Worm (Caenorhabditis elegans): ENCODE data around the gene bath-42.

Gene bath-42

DNA sequence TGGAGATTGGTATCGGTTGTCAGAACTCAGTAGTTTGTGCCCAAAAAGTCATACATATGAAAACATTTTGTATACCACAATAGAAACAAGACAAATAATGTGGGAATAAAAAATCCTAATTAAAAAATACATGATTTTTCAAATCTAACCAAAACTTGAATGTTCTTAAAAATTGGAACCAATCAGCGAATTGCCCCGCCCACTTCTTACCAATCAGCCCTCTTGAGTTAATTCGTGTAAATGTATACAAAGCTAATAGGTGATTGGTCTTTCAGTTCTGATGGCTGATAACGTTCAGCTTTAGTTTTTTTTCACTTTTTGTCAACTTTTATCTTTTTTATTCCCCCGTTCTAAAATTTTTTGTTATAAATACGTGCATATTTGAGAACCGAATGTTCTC, 12.1 kb upstream of the bath-42 start:
- TF ChIP-seq nhr-23 (tag; optimal IDR thresholded peaks at IDR 0.05) (no peak), ceh-16 (tag; optimal IDR thresholded peaks at IDR 0.05) (no peak), ztf-11 (tag; optimal IDR thresholded peaks at IDR 0.05) (no peak), nhr-21 (tag; optimal IDR thresholded peaks at IDR 0.05) (no peak), sma-3 (GFP tag; optimal IDR thresholded peaks at IDR 0.05) (no peak), mab-5 (tag; optimal IDR thresholded peaks at IDR 0.05) (no peak), unc-62 (GFP tag; optimal IDR thresholded peaks at IDR 0.05) (no peak), skn-1 (tag; optimal IDR thresholded peaks at IDR 0.05) (no peak), zag-1 (tag; optimal IDR thresholded peaks at IDR 0.05) (no peak), R02D3.7 (tag; optimal IDR thresholded peaks at IDR 0.05) (no peak), nhr-6 (tag; optimal IDR thresholded peaks at IDR 0.05) (no peak)

ce11 chrIII:8172609-8173133, 9.5 kb upstream of the bath-42 start:
- TF ChIP-seq alr-1 (tag; optimal IDR thresholded peaks at IDR 0.05) (no peak), R02D3.7 (tag; optimal IDR thresholded peaks at IDR 0.05) (no peak), lin-13 (GFP tag; optimal IDR thresholded peaks at IDR 0.05) (no peak), F13H6.1 (tag; optimal IDR thresholded peaks at IDR 0.05) (no peak), gmeb-1 (tag; optimal IDR thresholded peaks at IDR 0.05) (no peak), nhr-129 (tag; optimal IDR thresholded peaks at IDR 0.05) (peak; percentile 12)

- no peak for TF ChIP-seq crh-2 (tag; optimal IDR thresholded peaks at IDR 0.05)
- no peak for TF ChIP-seq elt-3 (tag; optimal IDR thresholded peaks at IDR 0.05)
- no peak for TF ChIP-seq Y55F3AM.14 (GFP tag; optimal IDR thresholded peaks at IDR 0.05)
- no peak for TF ChIP-seq peb-1 (tag; optimal IDR thresholded peaks at IDR 0.05)
- no peak for TF ChIP-seq nhr-25 (tag; optimal IDR thresholded peaks at IDR 0.05)
- no peak for TF ChIP-seq C34F6.9 (tag; optimal IDR thresholded peaks at IDR 0.05)
- no peak for TF ChIP-seq ceh-82 (tag; optimal IDR thresholded peaks at IDR 0.05)
- TF ChIP-seq elt-1 (tag; optimal IDR thresholded peaks at IDR 0.05), result no peak
- TF ChIP-seq nhr-23 (tag; optimal IDR thresholded peaks at IDR 0.05), result no peak
- no peak for TF ChIP-seq blmp-1 (tag; optimal IDR thresholded peaks at IDR 0.05; ENCODE audit: insufficient read depth)
Observed at ce11 chrIII:8164771-8165170, 1.6 kb upstream of the bath-42 start.

ce11 chrIII:8163788-8164423, 723 bp upstream of the bath-42 start, which contains the start of gene prp-8:
prp-8 (plus strand) TSS chrIII:8164373.
- TF ChIP-seq unc-62 (GFP tag; optimal IDR thresholded peaks at IDR 0.05) (no peak), nhr-129 (tag; optimal IDR thresholded peaks at IDR 0.05) (peak; percentile 90), aly-2 (tag; optimal IDR thresholded peaks at IDR 0.05) (no peak), elt-3 (tag; optimal IDR thresholded peaks at IDR 0.05) (no peak), blmp-1 (tag; optimal IDR thresholded peaks at IDR 0.05; ENCODE audit: insufficient read depth) (peak; percentile 82), snpc-4 (tag; optimal IDR thresholded peaks at IDR 0.05) (no peak), lin-13 (GFP tag; optimal IDR thresholded peaks at IDR 0.05) (peak; percentile 91), sma-9 (GFP tag; optimal IDR thresholded peaks at IDR 0.05) (peak; percentile 88), sma-9 (tag; optimal IDR thresholded peaks at IDR 0.05) (no peak), ceh-82 (tag; optimal IDR thresholded peaks at IDR 0.05) (peak; percentile 30), dmd-4 (tag; optimal IDR thresholded peaks at IDR 0.05) (no peak), nhr-12 (tag; optimal IDR thresholded peaks at IDR 0.05) (no peak), sma-3 (GFP tag; optimal IDR thresholded peaks at IDR 0.05) (peak; percentile 87), ZK546.5 (tag; optimal IDR thresholded peaks at IDR 0.05) (peak; percentile 94), F13H6.1 (tag; optimal IDR thresholded peaks at IDR 0.05) (peak; percentile 88), egl-27 (tag; optimal IDR thresholded peaks at IDR 0.05) (peak; percentile 50), fos-1 (tag; optimal IDR thresholded peaks at IDR 0.05) (peak; percentile 72), ceh-16 (tag; optimal IDR thresholded peaks at IDR 0.05) (peak; percentile 85), lsy-2 (tag; optimal IDR thresholded peaks at IDR 0.05) (peak; percentile 96 to 99), nhr-21 (tag; optimal IDR thresholded peaks at IDR 0.05) (peak; percentile 71), ztf-4 (tag; optimal IDR thresholded peaks at IDR 0.05) (peak; percentile 78), gmeb-1 (tag; optimal IDR thresholded peaks at IDR 0.05) (peak; percentile 88), Y55F3AM.14 (GFP tag; optimal IDR thresholded peaks at IDR 0.05) (no peak), elt-1 (tag; optimal IDR thresholded peaks at IDR 0.05) (no peak), lin-39 (tag; optimal IDR thresholded peaks at IDR 0.05) (no peak), ztf-1 (GFP tag; conservative IDR thresholded peaks at IDR 0.05) (no peak), lin-11 (tag; optimal IDR thresholded peaks at IDR 0.05) (peak; percentile 94), nhr-11 (tag; optimal IDR thresholded peaks at IDR 0.05) (no peak), nhr-10 (tag; optimal IDR thresholded peaks at IDR 0.05) (peak; percentile 59), mab-5 (tag; optimal IDR thresholded peaks at IDR 0.05) (peak; percentile 79), alr-1 (tag; optimal IDR thresholded peaks at IDR 0.05) (no peak), R02D3.7 (tag; optimal IDR thresholded peaks at IDR 0.05) (no peak), nhr-77 (tag; optimal IDR thresholded peaks at IDR 0.05) (no peak), zag-1 (tag; optimal IDR thresholded peaks at IDR 0.05) (peak; percentile 65), mbf-1 (tag; optimal IDR thresholded peaks at IDR 0.05) (no peak), nhr-237 (tag; optimal IDR thresholded peaks at IDR 0.05) (no peak), mdl-1 (tag; optimal IDR thresholded peaks at IDR 0.05) (peak in 1 of 2 experiments; percentile 38), ztf-11 (tag; optimal IDR thresholded peaks at IDR 0.05) (no peak), nhr-25 (tag; optimal IDR thresholded peaks at IDR 0.05) (peak; percentile 91), peb-1 (tag; optimal IDR thresholded peaks at IDR 0.05) (no peak)
